Fruit fly (Drosophila melanogaster) whole organism: ENCODE data around the gene Ndfip.

ENCODE experiments used
- Dll ChIP-seq: fragments of >200 bp; optimal IDR thresholded peaks from 2 replicates; lab custom pipeline; 2017
- EcR ChIP-seq, 2 experiments: fragments of >200 bp; optimal IDR thresholded peaks; 2 replicates each; lab custom pipeline; 2017; ENCODE audit warnings: missing biosample characterization in 2 of 2, missing genetic modification characterization in 2 of 2, missing genetic modification reagents in 2 of 2

dm6 chr3L:17653701-17654667 is at the start of gene Ndfip, which contains the start of the genes Krn and CG7484:
- no peak for TF ChIP-seq Dll (lab: Kevin White, UChicago)
- TF ChIP-seq EcR (GFP tag; optimal IDR thresholded peaks at IDR 0.05; lab: Kevin White, UChicago) = no peak
